Worm (Caenorhabditis elegans) whole organism, L2 larva: ENCODE measurements around the gene C18D4.4.

Experiments
- C34F6.9 ChIP-seq: fragments of 150-350 bp; optimal IDR thresholded peaks from 2 replicates; lab custom pipeline; 2014; ENCODE audit warnings: missing biosample characterization, missing genetic modification characterization
- F13H6.1 ChIP-seq: sonication (generic microtip); optimal IDR thresholded peaks from 2 replicates; lab custom pipeline; 2016; ENCODE audit warnings: missing genetic modification characterization, missing compliant biosample characterization
- R02D3.7 ChIP-seq: fragments of 150-350 bp; optimal IDR thresholded peaks from 2 replicates; lab custom pipeline; 2014; ENCODE audit warnings: missing biosample characterization, missing genetic modification characterization
- Y55F3AM.14 ChIP-seq: fragments of 200-800 bp; sonication (Bioruptor generic); optimal IDR thresholded peaks from 2 replicates; lab custom pipeline; 2018; ENCODE audit warnings: mild to moderate bottlenecking, missing genetic modification characterization, missing compliant biosample characterization
- alr-1 ChIP-seq: fragments of 150-350 bp; optimal IDR thresholded peaks from 2 replicates; lab custom pipeline; 2014; ENCODE audit warnings: missing biosample characterization, missing genetic modification characterization
- ama-1 ChIP-seq: fragments of 150-350 bp; optimal IDR thresholded peaks from 2 replicates; lab custom pipeline; 2018; ENCODE audit warnings: inconsistent platforms
- blmp-1 ChIP-seq: sonication (generic microtip); optimal IDR thresholded peaks from 2 replicates; lab custom pipeline; 2017; ENCODE audit warnings: missing genetic modification characterization, mild to moderate bottlenecking, missing compliant biosample characterization, antibody characterized with exemption, moderate library complexity; ENCODE audit not compliant: insufficient read depth
- ceh-16 ChIP-seq: fragments of 150-350 bp; optimal IDR thresholded peaks from 2 replicates; lab custom pipeline; 2014; ENCODE audit warnings: missing biosample characterization, missing genetic modification characterization
- ceh-82 ChIP-seq: fragments of 150-350 bp; optimal IDR thresholded peaks from 2 replicates; lab custom pipeline; 2014; ENCODE audit warnings: missing biosample characterization, missing genetic modification characterization
- egl-27 ChIP-seq: sonication (generic microtip); optimal IDR thresholded peaks from 3 replicates; lab custom pipeline; 2017; ENCODE audit warnings: missing biosample characterization, missing genetic modification reagents, missing genetic modification characterization
- elt-1 ChIP-seq: fragments of 150-350 bp; optimal IDR thresholded peaks from 2 replicates; lab custom pipeline; 2014; ENCODE audit warnings: missing biosample characterization, missing genetic modification characterization
- fos-1 ChIP-seq: fragments of 150-350 bp; optimal IDR thresholded peaks from 2 replicates; lab custom pipeline; 2014; ENCODE audit warnings: missing biosample characterization, missing genetic modification characterization
- gmeb-1 ChIP-seq: fragments of 150-350 bp; optimal IDR thresholded peaks from 2 replicates; lab custom pipeline; 2014; ENCODE audit warnings: missing biosample characterization, missing genetic modification characterization
- lin-11 ChIP-seq: fragments of 150-350 bp; sonication (generic microtip); optimal IDR thresholded peaks from 2 replicates; lab custom pipeline; 2014; ENCODE audit warnings: missing biosample characterization, missing genetic modification characterization, inconsistent platforms, mixed read lengths
- lin-13 ChIP-seq: fragments of 150-350 bp; optimal IDR thresholded peaks from 2 replicates; lab custom pipeline; 2014; ENCODE audit warnings: missing biosample characterization, missing genetic modification reagents, missing genetic modification characterization
- lin-39 ChIP-seq: fragments of 150-350 bp; optimal IDR thresholded peaks from 2 replicates; lab custom pipeline; 2014; ENCODE audit warnings: missing biosample characterization, missing genetic modification reagents, missing genetic modification characterization
- lsy-2 ChIP-seq, 2 experiments: fragments of 150-350 bp in 1 of 2; sonication (generic microtip) in 1 of 2; optimal IDR thresholded peaks; 2 replicates each; lab custom pipeline; 2014 to 2017; ENCODE audit warnings: missing biosample characterization in 2 of 2, missing genetic modification characterization in 2 of 2
- mbf-1 ChIP-seq: sonication (generic microtip); optimal IDR thresholded peaks from 2 replicates; lab custom pipeline; 2017; ENCODE audit warnings: missing biosample characterization, missing genetic modification characterization
- mdl-1 ChIP-seq, 2 experiments: fragments of 150-350 bp in 1 of 2; sonication (generic microtip) in 1 of 2; optimal IDR thresholded peaks; 2 replicates each; lab custom pipeline; 2017; ENCODE audit warnings: missing biosample characterization in 2 of 2, missing genetic modification characterization in 2 of 2
- nhr-12 ChIP-seq: fragments of 150-350 bp; optimal IDR thresholded peaks from 2 replicates; lab custom pipeline; 2014; ENCODE audit warnings: missing biosample characterization, missing genetic modification characterization
- nhr-129 ChIP-seq: fragments of 150-350 bp; optimal IDR thresholded peaks from 2 replicates; lab custom pipeline; 2014; ENCODE audit warnings: missing biosample characterization, missing genetic modification characterization
- nhr-21 ChIP-seq: fragments of 150-350 bp; optimal IDR thresholded peaks from 2 replicates; lab custom pipeline; 2014; ENCODE audit warnings: missing biosample characterization, missing genetic modification characterization
- nhr-23 ChIP-seq: fragments of 150-350 bp; optimal IDR thresholded peaks from 2 replicates; lab custom pipeline; 2014; ENCODE audit warnings: missing biosample characterization, missing genetic modification reagents, missing genetic modification characterization
- nhr-237 ChIP-seq: fragments of 150-350 bp; optimal IDR thresholded peaks from 2 replicates; lab custom pipeline; 2014; ENCODE audit warnings: missing biosample characterization, missing genetic modification characterization
- nhr-25 ChIP-seq: fragments of 150-350 bp; sonication (generic microtip); optimal IDR thresholded peaks from 3 replicates; lab custom pipeline; 2014; ENCODE audit warnings: missing biosample characterization, missing genetic modification characterization
- nhr-6 ChIP-seq: fragments of 150-350 bp; optimal IDR thresholded peaks from 2 replicates; lab custom pipeline; 2014; ENCODE audit warnings: missing biosample characterization, missing genetic modification characterization
- nhr-77 ChIP-seq: fragments of 150-350 bp; optimal IDR thresholded peaks from 2 replicates; lab custom pipeline; 2014; ENCODE audit warnings: missing biosample characterization, missing genetic modification characterization
- peb-1 ChIP-seq: fragments of 150-350 bp; optimal IDR thresholded peaks from 2 replicates; lab custom pipeline; 2014; ENCODE audit warnings: missing biosample characterization, missing genetic modification characterization
- sem-4 ChIP-seq: fragments of 150-350 bp; optimal IDR thresholded peaks from 2 replicates; lab custom pipeline; 2014; ENCODE audit warnings: missing biosample characterization, missing genetic modification reagents, missing genetic modification characterization
- sma-3 ChIP-seq: sonication (generic microtip); optimal IDR thresholded peaks from 2 replicates; lab custom pipeline; 2016; ENCODE audit warnings: missing genetic modification reagents, missing genetic modification characterization, missing compliant biosample characterization
- sma-9 ChIP-seq, 2 experiments: fragments of 150-350 bp in 1 of 2; sonication (generic microtip) in 1 of 2; optimal IDR thresholded peaks; 2 replicates each; lab custom pipeline; 2014 to 2016; ENCODE audit warnings: missing genetic modification characterization in 2 of 2, mild to moderate bottlenecking in 1 of 2, missing biosample characterization in 1 of 2, missing compliant biosample characterization in 1 of 2, missing genetic modification reagents in 1 of 2, moderate library complexity in 1 of 2
- unc-39 ChIP-seq: fragments of 150-350 bp; optimal IDR thresholded peaks from 2 replicates; lab custom pipeline; 2014; ENCODE audit warnings: missing biosample characterization, missing genetic modification characterization
- unc-55 ChIP-seq: fragments of 150-350 bp; sonication (generic microtip); optimal IDR thresholded peaks from 3 replicates; lab custom pipeline; 2014; ENCODE audit warnings: missing biosample characterization, missing genetic modification reagents, missing genetic modification characterization
- zag-1 ChIP-seq: fragments of 150-350 bp; optimal IDR thresholded peaks from 2 replicates; lab custom pipeline; 2014; ENCODE audit warnings: missing biosample characterization, missing genetic modification characterization
- ztf-1 ChIP-seq: fragments of 200-800 bp; sonication (Bioruptor generic); conservative IDR thresholded peaks from 2 replicates; pipeline ENCODE4 v1.3.6; 2022; ENCODE audit warnings: missing genetic modification characterization, missing compliant biosample characterization
- ztf-11 ChIP-seq: sonication (generic microtip); optimal IDR thresholded peaks from 2 replicates; lab custom pipeline; 2017; ENCODE audit warnings: missing biosample characterization, missing genetic modification characterization

Gene C18D4.4

DNA sequence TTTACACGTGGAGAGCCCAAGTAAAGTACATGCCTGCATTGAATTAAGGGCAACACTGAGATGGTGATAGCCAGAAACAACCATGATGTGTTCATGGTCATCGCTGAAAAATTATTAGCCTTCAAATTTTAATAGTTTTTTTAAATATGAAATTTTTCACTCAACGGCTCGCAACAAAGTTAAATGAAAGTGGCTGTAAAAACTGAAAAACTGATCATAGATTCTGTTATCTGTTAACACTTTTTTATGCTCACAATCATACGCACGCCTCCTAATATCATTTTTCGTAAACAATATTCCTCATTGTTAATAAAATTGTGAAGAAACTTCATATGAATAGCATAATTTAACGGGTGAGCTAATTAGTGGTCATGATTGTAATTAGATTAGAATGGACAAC is at the start of gene C18D4.4:
Gene C18D4.4, minus strand, starts transcription at position 101 of the 400 bp plus-strand sequence.
- TF ChIP-seq sma-9 (GFP tag; optimal IDR thresholded peaks at IDR 0.05; lab: Kevin White, UChicago) (no peak), sma-9 (tag; optimal IDR thresholded peaks at IDR 0.05; lab: Kevin White, UChicago) (no peak), ceh-82 (no peak), lin-11 (tag; lab: Kevin White, UChicago) (no peak)
- TF ChIP-seq, all 48 proteins: peak for 0

DNA sequence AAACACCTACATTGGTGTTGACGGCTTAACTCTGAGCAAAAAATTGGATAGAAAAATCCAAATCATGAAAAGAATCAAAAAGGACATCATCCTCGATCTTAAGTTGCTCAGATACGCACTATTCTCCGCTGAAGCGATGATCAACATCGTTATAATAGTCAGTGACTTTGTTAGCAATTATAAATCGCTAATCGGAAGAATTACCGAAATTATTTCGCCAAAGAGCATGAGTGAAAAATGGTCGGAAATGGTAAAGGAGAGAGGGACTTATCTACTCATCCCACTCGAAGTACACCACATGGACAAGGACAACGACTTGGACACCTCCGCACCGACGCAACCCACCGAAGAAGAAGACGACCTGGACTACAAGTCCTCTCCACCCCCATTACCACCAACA is 48.7 kb upstream of the C18D4.4 start:
- TF ChIP-seq sma-3 (GFP tag; lab: Kevin White, UChicago) (no peak), alr-1 (tag; lab: Kevin White, UChicago) (no peak), fos-1 (tag; lab: Kevin White, UChicago) (no peak), R02D3.7 (no peak), unc-39 (tag; lab: Kevin White, UChicago) (no peak), ceh-16 (tag; lab: Kevin White, UChicago) (no peak), nhr-77 (tag; lab: Kevin White, UChicago) (no peak), mbf-1 (tag; lab: Kevin White, UChicago) (no peak), elt-1 (no peak), C34F6.9 (tag; lab: Kevin White, UChicago) (no peak), nhr-25 (tag; lab: Kevin White, UChicago) (no peak), nhr-237 (tag; lab: Kevin White, UChicago) (no peak), peb-1 (tag; lab: Kevin White, UChicago) (no peak), mdl-1 (tag; optimal IDR thresholded peaks at IDR 0.05; lab: Kevin White, UChicago) (no peak), sem-4 (no peak), Y55F3AM.14 (GFP tag; lab: Kevin White, UChicago) (no peak)
- TF ChIP-seq, all 48 proteins: peak for 0

DNA sequence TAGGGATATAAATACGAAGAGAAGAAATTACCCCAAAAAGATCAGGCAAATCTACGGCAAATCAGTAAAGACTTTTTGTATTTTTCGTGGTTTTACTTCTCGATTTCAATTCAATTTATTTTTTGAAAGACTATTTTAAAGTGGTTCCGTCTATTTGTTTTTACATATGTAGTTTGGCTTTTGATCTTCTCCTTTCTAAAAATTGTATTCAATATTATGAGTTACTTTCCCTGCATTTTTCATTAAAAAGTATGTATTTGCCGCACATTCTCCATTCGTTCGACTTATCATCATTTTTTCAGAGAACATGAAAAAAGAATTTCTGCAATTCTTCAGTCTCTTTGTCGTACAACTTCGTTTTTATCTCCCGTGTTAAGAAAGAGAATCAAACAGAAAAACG is 35.5 kb upstream of the C18D4.4 start, which contains the start of gene C38D9.2:
Gene C38D9.2, plus strand, starts transcription at position 301 of the 400 bp plus-strand sequence.
- TF ChIP-seq ama-1 (lab: Kevin White, UChicago) = no peak
- no peak for TF ChIP-seq nhr-6 (tag; lab: Kevin White, UChicago)
- no peak for TF ChIP-seq ceh-16 (tag; lab: Kevin White, UChicago)
- no peak for TF ChIP-seq nhr-25 (tag; lab: Kevin White, UChicago)
- TF ChIP-seq blmp-1 (tag; lab: Kevin White, UChicago) = no peak
- no peak for TF ChIP-seq egl-27
- TF ChIP-seq zag-1 (tag; lab: Kevin White, UChicago) = no peak
- TF ChIP-seq Y55F3AM.14 (GFP tag; lab: Kevin White, UChicago) = no peak
- no peak for TF ChIP-seq unc-39 (tag; lab: Kevin White, UChicago)
- TF ChIP-seq fos-1 (tag; lab: Kevin White, UChicago) = no peak
- TF ChIP-seq nhr-129 = no peak
- no peak for TF ChIP-seq nhr-21 (tag; lab: Kevin White, UChicago)
- no peak for TF ChIP-seq unc-55 (GFP tag; lab: Kevin White, UChicago)
- no peak for TF ChIP-seq gmeb-1 (tag; lab: Kevin White, UChicago)
- no peak for TF ChIP-seq nhr-12 (tag; lab: Kevin White, UChicago)

DNA sequence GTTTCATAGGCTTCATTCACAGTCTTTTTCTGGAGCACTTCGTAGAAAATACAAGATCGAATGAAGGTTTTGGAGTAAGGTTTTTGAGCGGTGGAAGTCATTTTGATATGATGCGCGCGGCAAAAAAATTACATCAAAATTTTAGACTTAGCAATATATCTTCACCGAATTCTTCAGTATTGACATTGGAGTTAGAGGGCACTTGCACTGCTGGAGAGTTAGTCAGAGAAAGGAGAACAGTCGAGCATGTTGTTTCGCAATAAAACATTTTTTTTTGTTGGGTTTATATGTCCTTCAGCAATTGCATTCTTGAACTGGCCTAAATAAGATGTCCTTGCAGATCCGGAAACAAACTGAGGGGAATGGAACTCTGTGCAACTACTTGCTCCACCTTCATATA is 34.6 kb upstream of the C18D4.4 start, which contains the start of gene fbxa-171:
Gene fbxa-171, minus strand, starts transcription at position 101 of the 400 bp plus-strand sequence.
- TF ChIP-seq nhr-21 (tag; lab: Kevin White, UChicago) = no peak
- no peak for TF ChIP-seq unc-39 (tag; lab: Kevin White, UChicago)
- no peak for TF ChIP-seq lsy-2 (tag; optimal IDR thresholded peaks at IDR 0.05; lab: Kevin White, UChicago)
- TF ChIP-seq ztf-1 (GFP tag; lab: Robert Waterston, UW) = no peak
- TF ChIP-seq blmp-1 (tag; lab: Kevin White, UChicago) = no peak
- no peak for TF ChIP-seq nhr-23 (tag; lab: Kevin White, UChicago)
- no peak for TF ChIP-seq lin-13 (GFP tag; lab: Kevin White, UChicago)
- TF ChIP-seq R02D3.7 = no peak
- TF ChIP-seq F13H6.1 (tag; lab: Kevin White, UChicago) = no peak
- no peak for TF ChIP-seq ztf-11 (tag; lab: Kevin White, UChicago)
- no peak for TF ChIP-seq lin-39 (tag; lab: Kevin White, UChicago)
- TF ChIP-seq nhr-237 (tag; lab: Kevin White, UChicago) = no peak
- TF ChIP-seq mdl-1 (tag; optimal IDR thresholded peaks at IDR 0.05; lab: Kevin White, UChicago) = no peak
- TF ChIP-seq, all 48 proteins: peak for 0
